Fruit fly (Drosophila melanogaster) whole organism, embryonic: Measurements from ENCODE around the gene CG16903.

Source experiments
- Atf6 ChIP-seq: fragments of 200-800 bp; sonication (Bioruptor generic); IDR thresholded peaks from 2 replicates; pipeline ENCODE4 v1.3.6; 2022; ENCODE audit warnings: missing biosample characterization, missing genetic modification characterization
- B-H1 ChIP-seq: fragments of 200-800 bp; sonication (Bioruptor generic); IDR thresholded peaks from 3 replicates; pipeline ENCODE4 v1.3.6; 2022; ENCODE audit warnings: missing biosample characterization, missing genetic modification characterization
- Bdp1 ChIP-seq: fragments of 200-800 bp; sonication (Bioruptor generic); optimal IDR thresholded peaks from 3 replicates; lab custom pipeline; 2016; ENCODE audit warnings: missing biosample characterization, missing genetic modification characterization
- Blimp-1 ChIP-seq: fragments of 200-800 bp; sonication (Bioruptor generic); optimal IDR thresholded peaks from 3 replicates; lab custom pipeline; 2018; ENCODE audit warnings: missing biosample characterization, missing genetic modification characterization, mild to moderate bottlenecking, moderate library complexity, missing genetic modification reagents
- C15 ChIP-seq: fragments of 200-800 bp; sonication (Bioruptor generic); IDR thresholded peaks from 3 replicates; pipeline ENCODE4 v1.3.6; 2022; ENCODE audit warnings: missing biosample characterization, missing genetic modification characterization
- CG10565 ChIP-seq: fragments of 200-800 bp; sonication (Bioruptor generic); optimal IDR thresholded peaks from 3 replicates; lab custom pipeline; 2016; ENCODE audit warnings: missing biosample characterization, mild to moderate bottlenecking, missing genetic modification characterization
- CG11696 ChIP-seq: fragments of 200-800 bp; sonication (Bioruptor generic); IDR thresholded peaks from 2 replicates; pipeline ENCODE4 v1.3.6; 2022; ENCODE audit warnings: missing biosample characterization, missing genetic modification characterization
- CG13123 ChIP-seq: fragments of 200-800 bp; sonication (Bioruptor generic); optimal IDR thresholded peaks from 2 replicates; lab custom pipeline; 2016; ENCODE audit warnings: missing biosample characterization, missing genetic modification characterization
- CG14441 ChIP-seq: fragments of 200-800 bp; sonication (Bioruptor generic); IDR thresholded peaks from 2 replicates; pipeline ENCODE4 v1.3.6; 2022; ENCODE audit warnings: missing biosample characterization, missing genetic modification characterization
- CG14667 ChIP-seq: fragments of 200-800 bp; sonication (Bioruptor generic); IDR thresholded peaks from 2 replicates; pipeline ENCODE4 v1.3.6; 2022; ENCODE audit warnings: missing biosample characterization, missing genetic modification characterization
- CG1647 ChIP-seq: fragments of 200-800 bp; sonication (Bioruptor generic); optimal IDR thresholded peaks from 3 replicates; lab custom pipeline; 2016; ENCODE audit warnings: missing biosample characterization, missing genetic modification characterization
- CG2120 ChIP-seq: fragments of 200-800 bp; sonication (Bioruptor generic); optimal IDR thresholded peaks from 3 replicates; lab custom pipeline; 2016; ENCODE audit warnings: missing biosample characterization, missing genetic modification characterization
- CG2712 ChIP-seq: fragments of 200-800 bp; optimal IDR thresholded peaks from 3 replicates; lab custom pipeline; 2019; ENCODE audit warnings: missing biosample characterization, mild to moderate bottlenecking, missing genetic modification characterization, moderate library complexity
- CG32772 ChIP-seq: fragments of 200-800 bp; sonication (Bioruptor generic); IDR thresholded peaks from 2 replicates; pipeline ENCODE4 v1.3.6; 2022; ENCODE audit warnings: missing biosample characterization, missing genetic modification characterization
- CG3281 ChIP-seq: fragments of 200-800 bp; sonication (Bioruptor generic); optimal IDR thresholded peaks from 3 replicates; lab custom pipeline; 2017; ENCODE audit warnings: missing biosample characterization, mild to moderate bottlenecking, missing genetic modification characterization
- CG4404 ChIP-seq: fragments of 200-800 bp; sonication (Bioruptor generic); IDR thresholded peaks from 2 replicates; pipeline ENCODE4 v1.3.6; 2022; ENCODE audit warnings: missing biosample characterization, missing genetic modification characterization
- CG5180 ChIP-seq: fragments of 200-800 bp; sonication (Bioruptor generic); optimal IDR thresholded peaks from 3 replicates; lab custom pipeline; 2017; ENCODE audit warnings: missing biosample characterization, missing genetic modification characterization, mild to moderate bottlenecking, moderate library complexity, missing genetic modification reagents
- CG7839 ChIP-seq: fragments of 200-800 bp; sonication (Bioruptor generic); optimal IDR thresholded peaks from 3 replicates; lab custom pipeline; 2018; ENCODE audit warnings: missing biosample characterization, mild to moderate bottlenecking, missing genetic modification characterization, moderate library complexity
- CG8359 ChIP-seq: fragments of 200-800 bp; sonication (Bioruptor generic); optimal IDR thresholded peaks from 2 replicates; lab custom pipeline; 2017; ENCODE audit warnings: missing biosample characterization, mild to moderate bottlenecking, missing genetic modification characterization, borderline replicate concordance
- Camta ChIP-seq: fragments of 200-800 bp; sonication (Bioruptor generic); optimal IDR thresholded peaks from 2 replicates; lab custom pipeline; 2016; ENCODE audit warnings: missing biosample characterization, missing genetic modification characterization
- Fer1 ChIP-seq: fragments of 200-800 bp; sonication (Bioruptor generic); optimal IDR thresholded peaks from 2 replicates; lab custom pipeline; 2017; ENCODE audit warnings: missing biosample characterization, mild to moderate bottlenecking, missing genetic modification characterization
- HLH3B ChIP-seq: fragments of 200-800 bp; sonication (Bioruptor generic); IDR thresholded peaks from 2 replicates; pipeline ENCODE4 v1.3.6; 2022; ENCODE audit warnings: missing biosample characterization, missing genetic modification characterization
- Kr ChIP-seq: fragments of 200-800 bp; sonication (Bioruptor generic); optimal IDR thresholded peaks from 2 replicates; lab custom pipeline; 2017; ENCODE audit warnings: missing biosample characterization, mild to moderate bottlenecking, missing genetic modification characterization
- Med ChIP-seq: fragments of 200-800 bp; sonication (Bioruptor generic); peaks from one replicate; lab custom pipeline; 2016; ENCODE audit warnings: missing biosample characterization, missing genetic modification characterization, mild to moderate bottlenecking, inconsistent platforms, moderate library complexity
- Myb ChIP-seq: fragments of 200-800 bp; sonication (Bioruptor generic); optimal IDR thresholded peaks from 2 replicates; lab custom pipeline; 2016; ENCODE audit warnings: missing biosample characterization, missing genetic modification characterization
- Pdp1 ChIP-seq, 2 experiments: fragments of 200-800 bp; sonication (Bioruptor generic); optimal IDR thresholded peaks; 3 replicates each; lab custom pipeline; 2016; ENCODE audit warnings: missing biosample characterization in 2 of 2, missing genetic modification characterization in 2 of 2, mild to moderate bottlenecking in 1 of 2, moderate library complexity in 1 of 2
- Vsx1 ChIP-seq: fragments of 200-800 bp; sonication (Bioruptor generic); optimal IDR thresholded peaks from 2 replicates; lab custom pipeline; 2017; ENCODE audit warnings: missing biosample characterization, mild to moderate bottlenecking, missing genetic modification characterization, missing genetic modification reagents
- YL-1 ChIP-seq: fragments of 200-800 bp; sonication (Bioruptor generic); optimal IDR thresholded peaks from 3 replicates; lab custom pipeline; 2017; ENCODE audit warnings: missing biosample characterization, mild to moderate bottlenecking, missing genetic modification characterization
- ato ChIP-seq: fragments of 200-800 bp; sonication (Bioruptor generic); IDR thresholded peaks from 2 replicates; pipeline ENCODE4 v1.3.6; 2022; ENCODE audit warnings: missing biosample characterization, missing genetic modification characterization; ENCODE audit not compliant: partially characterized antibody
- br ChIP-seq: fragments of >200 bp; optimal IDR thresholded peaks from 2 replicates; lab custom pipeline; 2017
- chif ChIP-seq, 2 experiments: fragments of 200-800 bp; sonication (Bioruptor generic); optimal IDR thresholded peaks; 3 replicates each; lab custom pipeline; 2016; ENCODE audit warnings: missing biosample characterization in 2 of 2, missing genetic modification characterization in 2 of 2
- danr ChIP-seq: fragments of 200-800 bp; sonication (Bioruptor generic); IDR thresholded peaks from 2 replicates; pipeline ENCODE4 v1.3.6; 2022; ENCODE audit warnings: missing biosample characterization, missing genetic modification characterization
- dmrt99B ChIP-seq: fragments of 200-800 bp; sonication (Bioruptor generic); optimal IDR thresholded peaks from 2 replicates; lab custom pipeline; 2018; ENCODE audit warnings: missing biosample characterization, mild to moderate bottlenecking, missing genetic modification characterization, moderate library complexity
- emc ChIP-seq: fragments of 200-800 bp; sonication (Bioruptor generic); optimal IDR thresholded peaks from 2 replicates; lab custom pipeline; 2016; ENCODE audit warnings: missing biosample characterization, missing genetic modification characterization
- eve ChIP-seq, 2 experiments: fragments of >200 bp; optimal IDR thresholded peaks; 2 replicates each; lab custom pipeline; 2017; ENCODE audit warnings: missing biosample characterization in 2 of 2, missing genetic modification characterization in 2 of 2
- fd64A ChIP-seq: fragments of 200-800 bp; sonication (Bioruptor generic); optimal IDR thresholded peaks from 3 replicates; lab custom pipeline; 2018; ENCODE audit warnings: missing biosample characterization, mild to moderate bottlenecking, missing genetic modification characterization
- ftz-f1 ChIP-seq: fragments of 200-800 bp; sonication (Bioruptor generic); optimal IDR thresholded peaks from 2 replicates; lab custom pipeline; 2016; ENCODE audit warnings: missing biosample characterization, missing genetic modification characterization
- inv ChIP-seq: fragments of 200-800 bp; sonication (Bioruptor generic); IDR thresholded peaks from 2 replicates; pipeline ENCODE4 v1.3.6; 2022; ENCODE audit warnings: missing biosample characterization, missing genetic modification characterization; ENCODE audit not compliant: partially characterized antibody
- lbe ChIP-seq: fragments of 200-800 bp; sonication (Bioruptor generic); optimal IDR thresholded peaks from 2 replicates; lab custom pipeline; 2016; ENCODE audit warnings: missing biosample characterization, mild to moderate bottlenecking, missing genetic modification characterization
- lmd ChIP-seq: fragments of 200-800 bp; sonication (Bioruptor generic); IDR thresholded peaks from 2 replicates; pipeline ENCODE4 v1.3.6; 2022; ENCODE audit warnings: missing biosample characterization, missing genetic modification characterization
- otp ChIP-seq: fragments of 200-800 bp; sonication (Bioruptor generic); IDR thresholded peaks from 3 replicates; pipeline ENCODE4, ENCODE4 v1.3.6; 2022; ENCODE audit warnings: missing biosample characterization, missing genetic modification characterization
- prd ChIP-seq, 3 experiments: fragments of >200 bp in 2 of 3; fragments of 200-800 bp in 1 of 3; sonication (Bioruptor generic) in 1 of 3; optimal IDR thresholded peaks in 2 of 3; IDR thresholded peaks in 1 of 3; 2 replicates in 2 of 3; 3 replicates in 1 of 3; pipeline versions ENCODE4 v1.3.6 to Lab custom; 2017 to 2022; ENCODE audit warnings: missing biosample characterization in 1 of 3, missing genetic modification characterization in 1 of 3
- shn ChIP-seq: fragments of 200-800 bp; sonication (Bioruptor generic); optimal IDR thresholded peaks from 3 replicates; lab custom pipeline; 2016; ENCODE audit warnings: missing biosample characterization, missing genetic modification characterization
- sima ChIP-seq: fragments of 200-800 bp; sonication (Bioruptor generic); optimal IDR thresholded peaks from 2 replicates; lab custom pipeline; 2016; ENCODE audit warnings: missing biosample characterization, missing genetic modification characterization
- tio ChIP-seq: fragments of 200-800 bp; sonication (Bioruptor generic); optimal IDR thresholded peaks from 2 replicates; lab custom pipeline; 2017; ENCODE audit warnings: missing biosample characterization, missing genetic modification characterization, inconsistent platforms
- usp ChIP-seq: fragments of >200 bp; optimal IDR thresholded peaks from 2 replicates; lab custom pipeline; 2017; ENCODE audit warnings: missing biosample characterization, missing genetic modification characterization
- wek ChIP-seq: fragments of 200-800 bp; sonication (Bioruptor generic); optimal IDR thresholded peaks from 3 replicates; lab custom pipeline; 2018; ENCODE audit warnings: missing biosample characterization, mild to moderate bottlenecking, missing genetic modification characterization, moderate library complexity
- yki ChIP-seq: fragments of >200 bp; optimal IDR thresholded peaks from 3 replicates; lab custom pipeline; 2018
- zfh1 ChIP-seq: fragments of 200-800 bp; sonication (Bioruptor generic); IDR thresholded peaks from 3 replicates; pipeline ENCODE4 v1.3.6; 2022; ENCODE audit warnings: missing biosample characterization, missing genetic modification characterization

Gene CG16903

dm6 chrX:2050070-2050899, 29.9 kb downstream of the CG16903 start, which contains the start of gene moody (continued):
- TF ChIP-seq dmrt99B (tag; lab: Kevin White, UChicago): peak; percentile 95
- TF ChIP-seq Camta (GFP tag; lab: Kevin White, UChicago): peak; percentile 95
- no peak for TF ChIP-seq inv (GFP tag; lab: Robert Waterston, UW)
- no peak for TF ChIP-seq Kr (GFP tag; lab: Kevin White, UChicago)
- peak; percentile 95 for TF ChIP-seq CG3281
- no peak for TF ChIP-seq br (lab: Kevin White, UChicago)
- TF ChIP-seq CG4404 (GFP tag; lab: Robert Waterston, UW): peak; percentile 93
- peak; percentile 98 for TF ChIP-seq HLH3B (GFP tag; lab: Robert Waterston, UW)
- TF ChIP-seq eve (GFP tag; optimal IDR thresholded peaks at IDR 0.05; lab: Kevin White, UChicago): no peak
- TF ChIP-seq chif (GFP tag; optimal IDR thresholded peaks at IDR 0.05; lab: Kevin White, UChicago): peak; percentile 96 to 97
- peak; percentile 100 for TF ChIP-seq Med (GFP tag; lab: Kevin White, UChicago)
- TF ChIP-seq ftz-f1 (GFP tag; lab: Kevin White, UChicago): peak; percentile 95
- TF ChIP-seq CG7839 (tag; lab: Kevin White, UChicago): peak; percentile 96
- peak; percentile 73 for TF ChIP-seq CG8359 (GFP tag; lab: Kevin White, UChicago)
- TF ChIP-seq otp (GFP tag; lab: Robert Waterston, UW): peak; percentile 99
- TF ChIP-seq wek: peak; percentile 92
- peak; percentile 92 for TF ChIP-seq CG11696 (GFP tag; lab: Robert Waterston, UW)
- peak; percentile 98 for TF ChIP-seq CG14667 (GFP tag; lab: Robert Waterston, UW)
- TF ChIP-seq tio: peak; percentile 81
- TF ChIP-seq shn (GFP tag; lab: Kevin White, UChicago): peak; percentile 98
- no peak for TF ChIP-seq ato (GFP tag; lab: Robert Waterston, UW)
- peak; percentile 70 for TF ChIP-seq CG10565 (GFP tag; lab: Kevin White, UChicago)
- TF ChIP-seq Blimp-1 (GFP tag; lab: Kevin White, UChicago): peak; percentile 96
- peak; percentile 86 for TF ChIP-seq lbe (GFP tag; lab: Kevin White, UChicago)
- TF ChIP-seq CG14441 (GFP tag; lab: Robert Waterston, UW): peak; percentile 99
- peak; percentile 95 for TF ChIP-seq CG2712 (tag; lab: Kevin White, UChicago)
- no peak for TF ChIP-seq yki (lab: Kevin White, UChicago)
- TF ChIP-seq Fer1 (GFP tag; lab: Kevin White, UChicago): peak; percentile 98
- TF ChIP-seq emc (GFP tag; lab: Kevin White, UChicago): peak; percentile 92
- peak; percentile 85 for TF ChIP-seq fd64A (GFP tag; lab: Kevin White, UChicago)
- TF ChIP-seq CG13123 (GFP tag; lab: Kevin White, UChicago): peak; percentile 94
- TF ChIP-seq Vsx1: peak; percentile 89
- peak; percentile 96 for TF ChIP-seq B-H1 (GFP tag; lab: Robert Waterston, UW)
- TF ChIP-seq Myb: peak; percentile 91
- TF ChIP-seq CG1647: peak; percentile 94
- peak; percentile 89 for TF ChIP-seq CG5180 (GFP tag; lab: Kevin White, UChicago)
- TF ChIP-seq Bdp1 (GFP tag; lab: Kevin White, UChicago): peak; percentile 88
- TF ChIP-seq C15 (GFP tag; lab: Robert Waterston, UW): peak; percentile 96
- TF ChIP-seq Pdp1 (GFP tag; optimal IDR thresholded peaks at IDR 0.05; lab: Kevin White, UChicago): peak; percentile 95 to 98
- TF ChIP-seq prd (optimal IDR thresholded peaks at IDR 0.05; lab: Kevin White, UChicago): no peak
- peak; percentile 99 for TF ChIP-seq prd (GFP tag; IDR thresholded peaks at IDR 0.05; lab: Robert Waterston, UW)
- no peak for TF ChIP-seq usp (GFP tag; lab: Kevin White, UChicago)
- TF ChIP-seq CG32772 (GFP tag; lab: Robert Waterston, UW): peak; percentile 98
- peak; percentile 99 for TF ChIP-seq lmd
- TF ChIP-seq sima (GFP tag; lab: Kevin White, UChicago): peak; percentile 88
- TF ChIP-seq zfh1 (GFP tag; lab: Robert Waterston, UW): peak; percentile 99
- peak; percentile 98 for TF ChIP-seq Atf6
- peak; percentile 96 for TF ChIP-seq YL-1 (GFP tag; lab: Kevin White, UChicago)
- peak; percentile 99 for TF ChIP-seq CG2120 (GFP tag; lab: Kevin White, UChicago)
- TF ChIP-seq danr (GFP tag; lab: Robert Waterston, UW): peak; percentile 95
